Fruit fly (Drosophila melanogaster): Measurements from ENCODE around the gene CCT2.

CCT2 gene

DNA sequence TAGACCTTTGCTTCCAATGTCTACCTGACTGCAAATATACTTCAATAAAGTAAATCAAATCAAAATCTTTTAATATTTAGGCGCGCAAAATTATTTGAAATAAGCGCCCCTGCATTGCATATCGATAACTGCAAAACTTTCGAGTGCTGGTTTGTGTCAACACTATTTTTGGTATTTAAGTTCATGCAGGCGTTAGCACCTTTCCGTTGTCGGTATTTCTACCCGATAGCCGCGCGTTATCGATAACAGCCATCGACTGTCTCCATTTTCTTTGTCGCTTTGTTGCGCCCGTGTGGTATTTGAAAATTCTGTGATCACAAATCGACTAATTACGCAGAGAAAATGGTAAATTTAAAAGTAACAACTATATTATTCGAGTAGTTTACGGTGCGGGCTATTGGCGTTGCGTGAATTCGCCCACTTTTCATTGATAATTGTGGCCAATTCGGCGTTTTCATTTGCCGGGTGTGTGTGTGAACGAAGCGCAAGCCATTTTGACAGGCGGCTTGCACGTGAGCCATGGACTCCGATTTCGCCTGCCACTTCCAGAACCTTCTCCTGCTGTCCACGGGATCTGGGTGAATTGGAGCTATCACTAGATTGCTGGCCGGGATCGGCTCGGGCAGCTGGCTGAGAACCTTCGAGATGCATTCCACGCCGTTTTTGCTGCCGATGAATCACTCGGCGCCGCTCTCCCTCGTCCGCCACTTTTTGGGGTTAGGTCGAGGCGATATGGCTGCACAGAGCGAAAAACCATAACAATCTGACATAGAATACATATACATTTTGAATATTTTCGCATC lies at the start of gene CCT2 (continued):
- TF ChIP-seq Jarid2 (GFP tag; optimal IDR thresholded peaks at IDR 0.05): no peak
- no peak for TF ChIP-seq CG6683 (GFP tag; optimal IDR thresholded peaks at IDR 0.05)
- no peak for TF ChIP-seq CG12236 (GFP tag; optimal IDR thresholded peaks at IDR 0.05)
- TF ChIP-seq CG8765 (GFP tag; IDR thresholded peaks at IDR 0.05): no peak
- no peak for TF ChIP-seq CG13123 (GFP tag; optimal IDR thresholded peaks at IDR 0.05)
- no peak for TF ChIP-seq CG10654 (GFP tag; optimal IDR thresholded peaks at IDR 0.05)
- no peak for TF ChIP-seq CG8290 (GFP tag; optimal IDR thresholded peaks at IDR 0.05)
- no peak for TF ChIP-seq CG8290 (tag; optimal IDR thresholded peaks at IDR 0.05)
- TF ChIP-seq D19B (GFP tag; optimal IDR thresholded peaks at IDR 0.05): no peak
- TF ChIP-seq CG8089 (GFP tag; optimal IDR thresholded peaks at IDR 0.05): no peak
- TF ChIP-seq org-1 (GFP tag; optimal IDR thresholded peaks at IDR 0.05): no peak
- no peak for TF ChIP-seq CG15479 (GFP tag; optimal IDR thresholded peaks at IDR 0.05)
- TF ChIP-seq croc (GFP tag; conservative IDR thresholded peaks at IDR 0.05): no peak
- peak; percentile 87 for TF ChIP-seq Dp (GFP tag; optimal IDR thresholded peaks at IDR 0.05)
- TF ChIP-seq CG14710 (tag; optimal IDR thresholded peaks at IDR 0.05): peak; percentile 29
- no peak for TF ChIP-seq ase (GFP tag; IDR thresholded peaks at IDR 0.05)
- no peak for TF ChIP-seq jigr1 (GFP tag; IDR thresholded peaks at IDR 0.05)
- TF ChIP-seq nerfin-1 (tag; optimal IDR thresholded peaks at IDR 0.05): no peak
- TF ChIP-seq CG6254 (GFP tag; optimal IDR thresholded peaks at IDR 0.05): no peak
- TF ChIP-seq gem (tag; optimal IDR thresholded peaks at IDR 0.05): no peak
- peak; percentile 68; the same call in 2 of the 3 replicates for TF ChIP-seq CG6791 (GFP tag; IDR thresholded peaks at IDR 0.05; ENCODE audit: partially characterized antibody)
- no peak for TF ChIP-seq CG18619 (GFP tag; optimal IDR thresholded peaks at IDR 0.05)
- TF ChIP-seq ro (GFP tag; IDR thresholded peaks at IDR 0.05): no peak
- TF ChIP-seq CG14014 (GFP tag; IDR thresholded peaks at IDR 0.05): no peak
- no peak for TF ChIP-seq CG1792 (GFP tag; optimal IDR thresholded peaks at IDR 0.05)
- TF ChIP-seq kni (GFP tag; optimal IDR thresholded peaks at IDR 0.05): no peak
- no peak for TF ChIP-seq Atf3 (GFP tag; optimal IDR thresholded peaks at IDR 0.05)
- no peak for TF ChIP-seq Bteb2 (GFP tag; optimal IDR thresholded peaks at IDR 0.05)
- TF ChIP-seq cwo (GFP tag; optimal IDR thresholded peaks at IDR 0.05): no peak
- no peak for TF ChIP-seq CG6689 (GFP tag; IDR thresholded peaks at IDR 0.05)
- TF ChIP-seq unpg (GFP tag; optimal IDR thresholded peaks at IDR 0.05): no peak
- TF ChIP-seq wdn (GFP tag; IDR thresholded peaks at IDR 0.05): no peak
- TF ChIP-seq lbe (GFP tag; optimal IDR thresholded peaks at IDR 0.05): no peak
- TF ChIP-seq salm (tag; optimal IDR thresholded peaks at IDR 0.05): no peak
- no peak for TF ChIP-seq gsb-n (tag; optimal IDR thresholded peaks at IDR 0.05)
- peak; percentile 80 for TF ChIP-seq sens (GFP tag)
- no peak for TF ChIP-seq repo (GFP tag; optimal IDR thresholded peaks at IDR 0.05)
- no peak for TF ChIP-seq Rfx (GFP tag; IDR thresholded peaks at IDR 0.05)
- no peak for TF ChIP-seq psq (GFP tag; optimal IDR thresholded peaks at IDR 0.05)
- TF ChIP-seq CG30431 (GFP tag; optimal IDR thresholded peaks at IDR 0.05): no peak
- no peak for TF ChIP-seq grn (GFP tag; optimal IDR thresholded peaks at IDR 0.05)
- no peak for TF ChIP-seq Dfd (GFP tag; optimal IDR thresholded peaks at IDR 0.05)
- peak; percentile 23 for TF ChIP-seq CG10267 (tag; optimal IDR thresholded peaks at IDR 0.05)
- TF ChIP-seq CG15073 (GFP tag; optimal IDR thresholded peaks at IDR 0.05): no peak
- TF ChIP-seq pita (GFP tag; optimal IDR thresholded peaks at IDR 0.05): peak; percentile 50
- no peak for TF ChIP-seq CG10979 (tag; optimal IDR thresholded peaks at IDR 0.05)
- no peak for TF ChIP-seq Nf-YC (tag; optimal IDR thresholded peaks at IDR 0.05)
- no peak for TF ChIP-seq eyg (GFP tag; optimal IDR thresholded peaks at IDR 0.05)
- no peak for TF ChIP-seq MTF-1 (GFP tag; optimal IDR thresholded peaks at IDR 0.05; ENCODE audit: borderline replicate concordance)
- no peak for TF ChIP-seq CG10565 (GFP tag; optimal IDR thresholded peaks at IDR 0.05)
